ENCODE assay signal across 1 fruit fly cellular context in the genomic region with DNA sequence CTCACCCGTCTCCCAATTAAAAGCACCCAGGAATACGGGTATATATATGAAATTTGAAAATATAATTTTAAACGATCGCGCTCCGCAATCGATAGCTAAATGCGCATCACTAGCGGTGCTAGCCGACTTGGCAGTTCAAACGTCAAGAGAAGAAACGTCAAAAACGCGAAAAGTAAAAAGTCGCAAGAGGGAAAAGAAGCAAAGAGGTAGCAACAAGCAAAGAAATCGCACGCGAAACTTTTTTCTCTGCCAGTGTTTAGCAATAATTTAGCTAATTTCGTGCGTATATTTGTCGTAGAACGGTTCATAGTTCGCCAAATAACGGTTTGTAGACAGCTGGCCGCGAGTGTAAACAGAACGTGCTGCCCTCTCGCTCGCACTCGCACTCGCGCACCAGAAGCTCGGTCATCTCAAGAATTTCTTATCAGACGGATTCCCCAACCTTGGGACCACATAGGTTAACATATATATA.
A peak's percentile ranks its signal among the peaks of the same experiment; 100 is the strongest.
TF ChIP-seq lines count a peak whose summit lies in the region.

TSS of gene CG1812 (plus strand) at position 163 of the 472 bp plus-strand sequence.

TF ChIP-seq in whole organism, embryonic, 481 proteins besides CTCF, POLR2A, EP300 and RAD21 (continued from another document):
- TF ChIP-seq Opbp (GFP tag; IDR thresholded peaks at IDR 0.05; lab: Robert Waterston, UW; ENCODE audit: partially characterized antibody) (no peak), CG15479 (GFP tag; optimal IDR thresholded peaks at IDR 0.05; lab: Kevin White, UChicago) (no peak), E2f1 (GFP tag; IDR thresholded peaks at IDR 0.05; lab: Robert Waterston, UW) (0 out of 2 replicates have a peak, but pooled peaks have one; percentile 49), CG9876 (GFP tag; optimal IDR thresholded peaks at IDR 0.05; lab: Kevin White, UChicago) (no peak), HLH54F (GFP tag; optimal IDR thresholded peaks at IDR 0.05; lab: Kevin White, UChicago) (no peak), pan (optimal IDR thresholded peaks at IDR 0.05; lab: Kevin White, UChicago) (no peak), pan (GFP tag; optimal IDR thresholded peaks at IDR 0.05 in 1 of 2, IDR thresholded peaks at IDR 0.05 in 1 of 2) (peak in 1 of 2 experiments; percentile 49), CG12942 (GFP tag; optimal IDR thresholded peaks at IDR 0.05; lab: Kevin White, UChicago) (no peak), stc (GFP tag; IDR thresholded peaks at IDR 0.05; lab: Robert Waterston, UW) (peak; percentile 67), CG7839 (tag; optimal IDR thresholded peaks at IDR 0.05; lab: Kevin White, UChicago) (peak; percentile 34), pzg (GFP tag; optimal IDR thresholded peaks at IDR 0.05; lab: Kevin White, UChicago) (peak; percentile 26), lilli (GFP tag; optimal IDR thresholded peaks at IDR 0.05; lab: Kevin White, UChicago) (peak; percentile 60), MBD-R2 (GFP tag; IDR thresholded peaks at IDR 0.05; lab: Robert Waterston, UW) (peak; percentile 70), so (GFP tag; IDR thresholded peaks at IDR 0.05; lab: Robert Waterston, UW) (peak; percentile 67; the same call in 1 of the 3 replicates), toy (GFP tag; IDR thresholded peaks at IDR 0.05; lab: Robert Waterston, UW) (no peak), CG1832 (GFP tag; optimal IDR thresholded peaks at IDR 0.05; lab: Kevin White, UChicago) (peak; percentile 68), CG8478 (optimal IDR thresholded peaks at IDR 0.05; lab: Kevin White, UChicago) (no peak), scrt (GFP tag; optimal IDR thresholded peaks at IDR 0.05; lab: Kevin White, UChicago) (no peak), Lpt (GFP tag; optimal IDR thresholded peaks at IDR 0.05; lab: Kevin White, UChicago) (no peak), HmgZ (tag; optimal IDR thresholded peaks at IDR 0.05; lab: Kevin White, UChicago) (peak; percentile 38), CG13287 (GFP tag; IDR thresholded peaks at IDR 0.05; lab: Robert Waterston, UW; ENCODE audit: partially characterized antibody) (peak; percentile 21; the same call in 1 of the 2 replicates), CoRest (tag; optimal IDR thresholded peaks at IDR 0.05; lab: Kevin White, UChicago) (peak; percentile 35), psq (GFP tag; optimal IDR thresholded peaks at IDR 0.05; lab: Kevin White, UChicago) (peak; percentile 66), zf30C (GFP tag; optimal IDR thresholded peaks at IDR 0.05; lab: Kevin White, UChicago) (no peak), CG32772 (GFP tag; IDR thresholded peaks at IDR 0.05; lab: Robert Waterston, UW) (0 out of 2 replicates have a peak, but pooled peaks have one; percentile 36), her (GFP tag; optimal IDR thresholded peaks at IDR 0.05; lab: Kevin White, UChicago) (peak; percentile 48), CG4360 (GFP tag; IDR thresholded peaks at IDR 0.05; lab: Robert Waterston, UW) (no peak), CG30403 (GFP tag; optimal IDR thresholded peaks at IDR 0.05; lab: Kevin White, UChicago) (peak; percentile 43), CG14014 (GFP tag; IDR thresholded peaks at IDR 0.05; lab: Robert Waterston, UW) (peak; percentile 50; the same call in 1 of the 2 replicates), dmrt11E (tag; optimal IDR thresholded peaks at IDR 0.05; lab: Kevin White, UChicago) (peak; percentile 17), cwo (GFP tag; optimal IDR thresholded peaks at IDR 0.05; lab: Kevin White, UChicago) (no peak), otp (GFP tag; IDR thresholded peaks at IDR 0.05; lab: Robert Waterston, UW) (peak; percentile 39; the same call in 1 of the 3 replicates), tin (GFP tag; optimal IDR thresholded peaks at IDR 0.05; lab: Kevin White, UChicago) (peak; percentile 25), Rfx (GFP tag; IDR thresholded peaks at IDR 0.05; lab: Robert Waterston, UW) (peak; percentile 77), gcm2 (GFP tag; optimal IDR thresholded peaks at IDR 0.05; lab: Kevin White, UChicago) (no peak), CG18619 (GFP tag; optimal IDR thresholded peaks at IDR 0.05; lab: Kevin White, UChicago) (peak; percentile 1), dmrt99B (tag; optimal IDR thresholded peaks at IDR 0.05; lab: Kevin White, UChicago) (peak; percentile 32), Pdp1 (GFP tag; optimal IDR thresholded peaks at IDR 0.05; lab: Kevin White, UChicago) (peak in 1 of 2 experiments; percentile 20), btn (GFP tag; optimal IDR thresholded peaks at IDR 0.05; lab: Kevin White, UChicago) (no peak), nau (GFP tag; optimal IDR thresholded peaks at IDR 0.05; lab: Kevin White, UChicago) (peak; percentile 20), bsh (GFP tag; optimal IDR thresholded peaks at IDR 0.05; lab: Kevin White, UChicago) (peak in 1 of 2 experiments; percentile 52), lbe (GFP tag; optimal IDR thresholded peaks at IDR 0.05; lab: Kevin White, UChicago) (no peak), Optix (GFP tag; IDR thresholded peaks at IDR 0.05; lab: Robert Waterston, UW) (peak; percentile 15; the same call in 1 of the 3 replicates), ttk (GFP tag; IDR thresholded peaks at IDR 0.05; lab: Robert Waterston, UW) (0 out of 2 replicates have a peak, but pooled peaks have one; percentile 20), Antp (GFP tag; optimal IDR thresholded peaks at IDR 0.05; lab: Kevin White, UChicago) (no peak), sob (GFP tag; IDR thresholded peaks at IDR 0.05; lab: Robert Waterston, UW) (peak; percentile 50), CG16863 (GFP tag; optimal IDR thresholded peaks at IDR 0.05; lab: Kevin White, UChicago) (peak; percentile 4), Gsc (GFP tag; IDR thresholded peaks at IDR 0.05; lab: Robert Waterston, UW) (no peak), pfk (GFP tag; optimal IDR thresholded peaks at IDR 0.05; lab: Kevin White, UChicago) (no peak), CG1024 (GFP tag; IDR thresholded peaks at IDR 0.05; lab: Robert Waterston, UW) (0 out of 2 replicates have a peak, but pooled peaks have one; percentile 15), CG7786 (GFP tag; optimal IDR thresholded peaks at IDR 0.05; lab: Kevin White, UChicago) (peak; percentile 30), peb (GFP tag; IDR thresholded peaks at IDR 0.05; lab: Robert Waterston, UW) (peak; percentile 46; the same call in 1 of the 2 replicates), Scr (GFP tag; IDR thresholded peaks at IDR 0.05; lab: Robert Waterston, UW; ENCODE audit: partially characterized antibody) (peak; percentile 21; the same call in 1 of the 2 replicates), CG11560 (tag; IDR thresholded peaks at IDR 0.05; lab: Robert Waterston, UW) (no peak), CG8944 (GFP tag; optimal IDR thresholded peaks at IDR 0.05; lab: Kevin White, UChicago) (peak; percentile 26), GATAe (GFP tag; conservative IDR thresholded peaks at IDR 0.05; lab: Robert Waterston, UW) (0 out of 2 replicates have a peak, but pooled peaks have one; percentile 42), Hmx (GFP tag; optimal IDR thresholded peaks at IDR 0.05; lab: Kevin White, UChicago) (no peak), CG17568 (GFP tag; optimal IDR thresholded peaks at IDR 0.05; lab: Kevin White, UChicago) (no peak), ems (GFP tag; optimal IDR thresholded peaks at IDR 0.05; lab: Kevin White, UChicago) (peak; percentile 19), CG14441 (GFP tag; IDR thresholded peaks at IDR 0.05; lab: Robert Waterston, UW) (peak; percentile 60), bigmax (GFP tag; optimal IDR thresholded peaks at IDR 0.05; lab: Kevin White, UChicago) (no peak), tx (GFP tag; optimal IDR thresholded peaks at IDR 0.05; lab: Kevin White, UChicago) (no peak)
TF ChIP-seq in whole organism, embryonic: peak in this region for 193.
